Worm (Caenorhabditis elegans) whole organism, L1 larva: ENCODE data around the gene srx-102.

Source experiments
- C04F5.9 ChIP-seq: sonication (generic microtip); optimal IDR thresholded peaks from 2 replicates; lab custom pipeline; 2016; ENCODE audit warnings: missing genetic modification characterization, missing compliant biosample characterization
- blmp-1 ChIP-seq: fragments of 150-350 bp; optimal IDR thresholded peaks from 2 replicates; lab custom pipeline; 2014; ENCODE audit warnings: missing biosample characterization, missing genetic modification characterization
- ceh-82 ChIP-seq, 3 experiments: fragments of 150-350 bp in 1 of 3; sonication (generic microtip) in 2 of 3; optimal IDR thresholded peaks; 2 replicates each; lab custom pipeline; 2014 to 2017; ENCODE audit warnings: missing biosample characterization in 3 of 3, missing genetic modification characterization in 3 of 3
- ceh-90 ChIP-seq: sonication (generic microtip); optimal IDR thresholded peaks from 2 replicates; lab custom pipeline; 2016; ENCODE audit warnings: missing genetic modification characterization, missing compliant biosample characterization
- elt-3 ChIP-seq, 6 experiments: fragments of 150-350 bp in 1 of 6; sonication (generic microtip); optimal IDR thresholded peaks; 2 replicates each; lab custom pipeline; 2017 to 2018; ENCODE audit warnings: missing biosample characterization in 6 of 6, missing genetic modification characterization in 6 of 6, inconsistent platforms in 1 of 6
- jun-1 ChIP-seq: fragments of 150-350 bp; optimal IDR thresholded peaks from 2 replicates; lab custom pipeline; 2014; ENCODE audit warnings: missing biosample characterization, missing genetic modification reagents, missing genetic modification characterization
- mep-1 ChIP-seq: fragments of 150-350 bp; optimal IDR thresholded peaks from 2 replicates; lab custom pipeline; 2014; ENCODE audit warnings: missing biosample characterization, missing genetic modification characterization
- snpc-4 ChIP-seq: fragments of 150-350 bp; optimal IDR thresholded peaks from 2 replicates; lab custom pipeline; 2014; ENCODE audit warnings: missing biosample characterization, missing genetic modification characterization
- tlp-1 ChIP-seq: fragments of 150-350 bp; optimal IDR thresholded peaks from 2 replicates; lab custom pipeline; 2014; ENCODE audit warnings: missing biosample characterization, missing genetic modification characterization
- unc-62 ChIP-seq: fragments of 150-350 bp; optimal IDR thresholded peaks from 2 replicates; lab custom pipeline; 2014; ENCODE audit warnings: missing biosample characterization, missing genetic modification reagents, missing genetic modification characterization
- zag-1 ChIP-seq: fragments of 150-350 bp; optimal IDR thresholded peaks from 2 replicates; lab custom pipeline; 2014; ENCODE audit warnings: missing biosample characterization, missing genetic modification characterization
- ztf-11 ChIP-seq, 2 experiments: sonication (generic microtip); optimal IDR thresholded peaks; 2 replicates each; lab custom pipeline; 2016 to 2017; ENCODE audit warnings: missing genetic modification characterization in 2 of 2, missing biosample characterization in 1 of 2, missing compliant biosample characterization in 1 of 2

- TF ChIP-seq ceh-90 = no peak
- no peak for TF ChIP-seq blmp-1 (tag; lab: Kevin White, UChicago)
- TF ChIP-seq tlp-1 = no peak
- TF ChIP-seq ceh-82 (tag; optimal IDR thresholded peaks at IDR 0.05; lab: Kevin White, UChicago) = no peak
- no peak for TF ChIP-seq C04F5.9 (tag; lab: Kevin White, UChicago)
- TF ChIP-seq ztf-11 (tag; optimal IDR thresholded peaks at IDR 0.05; lab: Kevin White, UChicago) = no peak
- no peak for TF ChIP-seq mep-1 (tag; lab: Kevin White, UChicago)
- TF ChIP-seq snpc-4 (tag; lab: Kevin White, UChicago) = no peak
- TF ChIP-seq elt-3 (tag; optimal IDR thresholded peaks at IDR 0.05; lab: Kevin White, UChicago) = no peak
- TF ChIP-seq zag-1 (tag; lab: Kevin White, UChicago) = no peak
- no peak for TF ChIP-seq unc-62 (GFP tag; lab: Kevin White, UChicago)
- TF ChIP-seq jun-1 (tag; lab: Kevin White, UChicago) = no peak
These were observed 20.0 kb upstream of the srx-102 start, which contains the start of gene srh-100 for ce11 chrII:3714595-3714994.
